Worm (Caenorhabditis elegans) whole organism, early embryonic: ENCODE results near the gene ubc-26.

Experiments
- B0310.2 ChIP-seq: sonication (generic microtip); optimal IDR thresholded peaks from 2 replicates; lab custom pipeline; 2016; ENCODE audit warnings: mild to moderate bottlenecking, missing genetic modification characterization, missing compliant biosample characterization
- F13C5.2 ChIP-seq: sonication (generic microtip); optimal IDR thresholded peaks from 2 replicates; lab custom pipeline; 2017; ENCODE audit warnings: mild to moderate bottlenecking, missing genetic modification characterization, inconsistent platforms, missing compliant biosample characterization
- aly-1 ChIP-seq: sonication (generic microtip); optimal IDR thresholded peaks from 2 replicates; lab custom pipeline; 2016; ENCODE audit warnings: missing genetic modification characterization, missing compliant biosample characterization
- ama-1 ChIP-seq: fragments of 150-350 bp; optimal IDR thresholded peaks from 2 replicates; lab custom pipeline; 2014
- ceh-13 ChIP-seq: fragments of 200-800 bp; sonication (Bioruptor generic); optimal IDR thresholded peaks from 2 replicates; lab custom pipeline; 2018; ENCODE audit warnings: mild to moderate bottlenecking, missing genetic modification characterization, missing compliant biosample characterization
- ceh-36 ChIP-seq: sonication (generic microtip); optimal IDR thresholded peaks from 2 replicates; lab custom pipeline; 2016; ENCODE audit warnings: missing genetic modification characterization, inconsistent platforms, missing compliant biosample characterization
- ets-7 ChIP-seq: sonication (generic microtip); optimal IDR thresholded peaks from 2 replicates; lab custom pipeline; 2016; ENCODE audit warnings: missing genotype, missing genetic modification characterization, missing compliant biosample characterization
- flt-1 ChIP-seq: fragments of 200-800 bp; sonication (Bioruptor generic); IDR thresholded peaks from 2 replicates; pipeline ENCODE4 v1.3.6; 2022; ENCODE audit warnings: missing genetic modification characterization, missing compliant biosample characterization
- hmbx-1 ChIP-seq: sonication (generic microtip); optimal IDR thresholded peaks from 2 replicates; lab custom pipeline; 2016; ENCODE audit warnings: mild to moderate bottlenecking, missing genetic modification characterization, missing compliant biosample characterization
- hmg-4 ChIP-seq: fragments of 200-800 bp; sonication (Bioruptor generic); optimal IDR thresholded peaks from 2 replicates; lab custom pipeline; 2018; ENCODE audit warnings: mild to moderate bottlenecking, missing genetic modification characterization, missing compliant biosample characterization
- hnd-1 ChIP-seq: sonication (generic microtip); optimal IDR thresholded peaks from 2 replicates; lab custom pipeline; 2016; ENCODE audit warnings: missing genetic modification characterization, missing compliant biosample characterization
- pes-1 ChIP-seq: fragments of 200-800 bp; sonication (Bioruptor generic); IDR thresholded peaks from 2 replicates; pipeline ENCODE4 v1.3.6; 2022; ENCODE audit warnings: missing genetic modification reagents, missing genetic modification characterization, missing compliant biosample characterization
- scrt-1 ChIP-seq: fragments of 200-800 bp; sonication (Bioruptor generic); IDR thresholded peaks from 2 replicates; pipeline ENCODE4 v1.3.6; 2022; ENCODE audit warnings: missing genetic modification characterization, missing compliant biosample characterization
- sea-1 ChIP-seq: fragments of 200-800 bp; sonication (Bioruptor generic); conservative IDR thresholded peaks from 2 replicates; pipeline ENCODE4 v1.3.6; 2022; ENCODE audit warnings: missing genetic modification characterization, missing compliant biosample characterization
- tbx-11 ChIP-seq: fragments of 200-800 bp; sonication (Bioruptor generic); IDR thresholded peaks from 2 replicates; pipeline ENCODE4 v1.3.6; 2022; ENCODE audit warnings: missing genetic modification characterization, missing compliant biosample characterization
- tbx-37 ChIP-seq: fragments of 200-800 bp; sonication (Bioruptor generic); conservative IDR thresholded peaks from 2 replicates; pipeline ENCODE4 v1.3.6; 2022; ENCODE audit warnings: missing genetic modification reagents, missing genetic modification characterization, missing compliant biosample characterization
- tra-4 ChIP-seq: sonication (generic microtip); optimal IDR thresholded peaks from 2 replicates; lab custom pipeline; 2017; ENCODE audit warnings: missing genetic modification characterization, missing compliant biosample characterization

Gene ubc-26

DNA sequence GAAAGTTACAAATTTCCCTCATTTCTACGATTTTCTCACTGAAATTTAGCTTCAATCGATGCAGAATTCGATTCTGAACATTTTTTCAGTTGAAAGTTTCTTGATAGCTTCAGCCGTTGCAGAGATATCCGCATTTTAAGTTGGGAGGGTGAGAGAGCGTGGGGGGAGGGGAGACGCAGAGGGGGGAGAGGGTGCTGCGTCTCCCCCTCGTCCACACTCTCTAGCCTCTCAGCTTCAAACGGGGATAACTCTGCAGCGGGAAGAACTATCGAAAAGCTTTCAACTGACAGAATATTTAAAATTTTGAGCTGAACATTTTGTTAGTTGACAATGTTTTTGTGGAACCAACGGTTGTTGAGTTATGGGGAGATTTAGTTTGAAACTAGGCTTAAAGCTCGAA is 21.7 kb upstream of the ubc-26 start:
- no peak for TF ChIP-seq hmbx-1 (tag; lab: Kevin White, UChicago)
- TF ChIP-seq tra-4 (tag; lab: Kevin White, UChicago) = no peak
- TF ChIP-seq aly-1 (tag; lab: Kevin White, UChicago) = no peak
- no peak for TF ChIP-seq scrt-1 (GFP tag; lab: Robert Waterston, UW)
- no peak for TF ChIP-seq ets-7
- TF ChIP-seq tbx-37 (GFP tag; lab: Robert Waterston, UW) = no peak
- no peak for TF ChIP-seq hnd-1 (tag; lab: Kevin White, UChicago)
- no peak for TF ChIP-seq ceh-36 (tag; lab: Kevin White, UChicago)
- TF ChIP-seq ama-1 (lab: Kevin White, UChicago) = no peak
- TF ChIP-seq flt-1 (GFP tag; lab: Robert Waterston, UW) = no peak
- no peak for TF ChIP-seq tbx-11
- TF ChIP-seq B0310.2 (tag; lab: Kevin White, UChicago) = no peak
- no peak for TF ChIP-seq ceh-13
- no peak for TF ChIP-seq pes-1
- TF ChIP-seq sea-1 (GFP tag; lab: Robert Waterston, UW) = no peak
- TF ChIP-seq hmg-4 (GFP tag; lab: Kevin White, UChicago) = no peak

DNA sequence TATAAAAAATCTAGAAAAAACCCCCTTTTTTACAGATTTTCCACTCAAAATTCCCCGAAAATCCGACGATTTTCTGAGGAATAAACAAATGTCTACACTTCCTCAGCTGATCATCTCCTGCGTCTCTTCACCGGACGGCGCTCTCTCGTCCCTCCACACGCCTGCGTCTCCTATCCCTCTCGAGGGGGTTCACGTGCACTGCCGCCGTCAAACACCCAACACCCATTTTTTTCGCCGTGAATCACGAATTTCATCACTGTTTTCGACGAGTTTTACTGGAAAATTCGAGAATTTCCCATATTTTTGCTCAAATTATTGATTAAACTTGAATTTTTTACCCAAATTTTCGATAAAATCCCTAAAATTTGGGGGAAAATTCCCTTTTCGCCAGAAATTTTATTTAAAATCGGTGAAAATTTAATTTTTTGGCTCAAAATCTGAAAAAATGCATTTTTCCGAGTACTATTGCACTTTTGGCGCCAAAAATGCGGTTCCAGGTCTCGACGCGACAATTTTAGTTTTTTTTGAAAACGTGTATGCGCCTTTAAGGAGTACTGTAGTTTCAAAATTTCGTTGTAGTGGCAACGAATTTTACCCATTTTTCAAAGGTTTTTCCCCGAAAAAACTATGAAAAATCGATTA is 20.8 kb upstream of the ubc-26 start:
- TF ChIP-seq ceh-13 (no peak), sea-1 (GFP tag; lab: Robert Waterston, UW) (no peak), hmg-4 (GFP tag; lab: Kevin White, UChicago) (no peak), aly-1 (tag; lab: Kevin White, UChicago) (no peak), pes-1 (no peak), scrt-1 (GFP tag; lab: Robert Waterston, UW) (no peak), flt-1 (GFP tag; lab: Robert Waterston, UW) (no peak), F13C5.2 (no peak), ets-7 (no peak), hmbx-1 (tag; lab: Kevin White, UChicago) (no peak), tbx-37 (GFP tag; lab: Robert Waterston, UW) (no peak)

- TF ChIP-seq aly-1 (tag; lab: Kevin White, UChicago) (no peak), ceh-13 (no peak), tra-4 (tag; lab: Kevin White, UChicago) (no peak), B0310.2 (tag; lab: Kevin White, UChicago) (no peak), ama-1 (lab: Kevin White, UChicago) (no peak), tbx-11 (no peak), hmg-4 (GFP tag; lab: Kevin White, UChicago) (no peak)
Measured at ce11 chrII:2920234-2920633, 20.1 kb upstream of the ubc-26 start.

ce11 chrII:2919074-2919857 is 19.1 kb upstream of the ubc-26 start, which contains the start of the genes ncap-1 and Y110A2AR.1:
Gene ncap-1, minus strand, starts transcription at chrII:2919314.
Gene Y110A2AR.1, plus strand, starts transcription at chrII:2919710.
- no peak for TF ChIP-seq ama-1 (lab: Kevin White, UChicago)
- TF ChIP-seq flt-1 (GFP tag; lab: Robert Waterston, UW) = no peak
- TF ChIP-seq hnd-1 (tag; lab: Kevin White, UChicago) = no peak
- TF ChIP-seq aly-1 (tag; lab: Kevin White, UChicago) = no peak
- no peak for TF ChIP-seq ceh-13
- TF ChIP-seq pes-1 = no peak
- TF ChIP-seq scrt-1 (GFP tag; lab: Robert Waterston, UW) = no peak
- no peak for TF ChIP-seq hmbx-1 (tag; lab: Kevin White, UChicago)
- no peak for TF ChIP-seq F13C5.2
- TF ChIP-seq ceh-36 (tag; lab: Kevin White, UChicago) = no peak
- TF ChIP-seq sea-1 (GFP tag; lab: Robert Waterston, UW) = no peak
- no peak for TF ChIP-seq ets-7
- no peak for TF ChIP-seq tbx-37 (GFP tag; lab: Robert Waterston, UW)
- no peak for TF ChIP-seq hmg-4 (GFP tag; lab: Kevin White, UChicago)
- no peak for TF ChIP-seq tra-4 (tag; lab: Kevin White, UChicago)
- no peak for TF ChIP-seq B0310.2 (tag; lab: Kevin White, UChicago)
- TF ChIP-seq tbx-11 = no peak

DNA sequence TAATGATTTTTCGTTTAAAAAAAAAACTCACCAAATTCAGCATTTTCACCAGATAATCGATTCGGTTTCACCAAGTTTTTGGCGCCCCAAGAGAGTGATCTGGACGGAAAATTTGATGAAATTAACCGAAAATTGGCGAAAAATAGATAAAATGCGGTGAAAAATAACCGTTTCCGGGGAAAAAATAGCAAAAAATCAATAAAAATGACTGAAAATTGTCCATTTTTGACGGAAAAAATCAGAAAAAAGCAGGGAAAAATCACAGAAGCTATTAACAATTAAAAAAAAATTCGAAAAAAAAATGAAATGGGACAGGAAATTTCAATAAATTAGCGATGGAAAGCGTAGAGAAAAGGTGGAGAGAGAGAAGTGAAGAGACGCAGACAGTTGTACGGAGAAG is 13.4 kb upstream of the ubc-26 start, which contains the start of gene ubc-15:
ubc-15 (minus strand) TSS at position 101 of the 400 bp plus-strand sequence.
- TF ChIP-seq hmg-4 (GFP tag; lab: Kevin White, UChicago) = no peak
- no peak for TF ChIP-seq hnd-1 (tag; lab: Kevin White, UChicago)
- TF ChIP-seq ama-1 (lab: Kevin White, UChicago) = no peak
- no peak for TF ChIP-seq ets-7
- TF ChIP-seq tbx-37 (GFP tag; lab: Robert Waterston, UW) = no peak
- no peak for TF ChIP-seq F13C5.2
- TF ChIP-seq pes-1 = no peak
- TF ChIP-seq sea-1 (GFP tag; lab: Robert Waterston, UW) = no peak
- no peak for TF ChIP-seq scrt-1 (GFP tag; lab: Robert Waterston, UW)
- no peak for TF ChIP-seq aly-1 (tag; lab: Kevin White, UChicago)
- TF ChIP-seq B0310.2 (tag; lab: Kevin White, UChicago) = no peak
- no peak for TF ChIP-seq tbx-11
- no peak for TF ChIP-seq tra-4 (tag; lab: Kevin White, UChicago)
- no peak for TF ChIP-seq ceh-13
- no peak for TF ChIP-seq flt-1 (GFP tag; lab: Robert Waterston, UW)
- TF ChIP-seq hmbx-1 (tag; lab: Kevin White, UChicago) = no peak
- no peak for TF ChIP-seq ceh-36 (tag; lab: Kevin White, UChicago)

- TF ChIP-seq F13C5.2 = no peak
Measured at ce11 chrII:2903748-2904147, 3.6 kb upstream of the ubc-26 start.

DNA sequence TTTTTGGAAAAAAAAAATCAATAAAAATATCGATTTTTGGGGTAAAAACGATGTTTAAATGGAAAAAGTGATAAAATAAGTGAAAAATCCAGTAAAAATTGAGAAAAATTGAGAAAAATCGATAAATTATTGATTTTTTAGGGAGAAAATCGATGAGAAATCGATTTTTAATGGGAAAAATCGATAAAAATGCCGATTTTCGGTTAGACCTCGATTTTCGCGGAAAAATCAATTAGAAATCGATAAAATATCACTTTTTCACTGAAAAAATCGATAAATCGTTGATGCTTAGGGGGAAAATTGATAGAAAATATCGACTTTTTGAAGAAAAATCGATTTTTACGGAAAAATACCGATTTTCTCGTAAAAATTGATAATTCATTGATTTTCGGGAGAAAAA is 1.0 kb upstream of the ubc-26 start:
- TF ChIP-seq ama-1 (lab: Kevin White, UChicago) = no peak
- TF ChIP-seq ets-7 = no peak
- no peak for TF ChIP-seq pes-1
- TF ChIP-seq B0310.2 (tag; lab: Kevin White, UChicago) = no peak
- no peak for TF ChIP-seq tra-4 (tag; lab: Kevin White, UChicago)
- no peak for TF ChIP-seq ceh-36 (tag; lab: Kevin White, UChicago)
- TF ChIP-seq aly-1 (tag; lab: Kevin White, UChicago) = no peak
- TF ChIP-seq hmg-4 (GFP tag; lab: Kevin White, UChicago) = no peak
- no peak for TF ChIP-seq sea-1 (GFP tag; lab: Robert Waterston, UW)
- no peak for TF ChIP-seq ceh-13
- TF ChIP-seq tbx-37 (GFP tag; lab: Robert Waterston, UW) = no peak
- no peak for TF ChIP-seq F13C5.2
- no peak for TF ChIP-seq hnd-1 (tag; lab: Kevin White, UChicago)
